Fruit fly (Drosophila melanogaster) whole organism, adult: ENCODE data around the gene Cdc50.

Experiments used
- CG11617 ChIP-seq: fragments of 200-800 bp; sonication (Bioruptor generic); optimal IDR thresholded peaks from 2 replicates; lab custom pipeline; 2017; ENCODE audit warnings: mild to moderate bottlenecking, missing biosample characterization, missing genetic modification reagents, missing genetic modification characterization
- CG12768 ChIP-seq: fragments of 200-800 bp; sonication (Bioruptor generic); optimal IDR thresholded peaks from 2 replicates; lab custom pipeline; 2017; ENCODE audit warnings: missing biosample characterization, missing genetic modification characterization, mild to moderate bottlenecking, moderate library complexity, missing genetic modification reagents
- CG14711 ChIP-seq: fragments of 200-800 bp; sonication (Bioruptor generic); optimal IDR thresholded peaks from 2 replicates; lab custom pipeline; 2018; ENCODE audit warnings: missing biosample characterization, mild to moderate bottlenecking, missing genetic modification characterization, moderate library complexity
- CG1620 ChIP-seq: fragments of 200-800 bp; sonication (Bioruptor generic); optimal IDR thresholded peaks from 2 replicates; lab custom pipeline; 2016; ENCODE audit warnings: missing biosample characterization, missing genetic modification characterization
- CG33017 ChIP-seq: fragments of 200-800 bp; sonication (Bioruptor generic); optimal IDR thresholded peaks from 2 replicates; lab custom pipeline; 2018; ENCODE audit warnings: missing biosample characterization, mild to moderate bottlenecking, missing genetic modification characterization, moderate library complexity
- CG5204 ChIP-seq: fragments of 200-800 bp; sonication (Bioruptor generic); optimal IDR thresholded peaks from 2 replicates; lab custom pipeline; 2016; ENCODE audit warnings: missing biosample characterization, missing genetic modification characterization
- CG7045 ChIP-seq: fragments of 200-800 bp; sonication (Bioruptor generic); optimal IDR thresholded peaks from 2 replicates; lab custom pipeline; 2017; ENCODE audit warnings: missing biosample characterization, mild to moderate bottlenecking, missing genetic modification characterization
- CG7101 ChIP-seq: fragments of 200-800 bp; sonication (Bioruptor generic); optimal IDR thresholded peaks from 2 replicates; lab custom pipeline; 2018; ENCODE audit warnings: missing biosample characterization, mild to moderate bottlenecking, missing genetic modification characterization, moderate library complexity
- Clk ChIP-seq: fragments of 200-800 bp; sonication (Bioruptor generic); optimal IDR thresholded peaks from 2 replicates; lab custom pipeline; 2017; ENCODE audit warnings: missing biosample characterization, missing genetic modification characterization
- Crg-1 ChIP-seq: fragments of 200-800 bp; sonication (Bioruptor generic); optimal IDR thresholded peaks from 2 replicates; lab custom pipeline; 2016; ENCODE audit warnings: missing biosample characterization, missing genetic modification characterization
- Hr96 ChIP-seq: fragments of 200-800 bp; sonication (Bioruptor generic); optimal IDR thresholded peaks from 2 replicates; lab custom pipeline; 2016; ENCODE audit warnings: missing biosample characterization, missing genetic modification characterization
- Mnt ChIP-seq: fragments of 200-800 bp; sonication (Bioruptor generic); optimal IDR thresholded peaks from 2 replicates; lab custom pipeline; 2016; ENCODE audit warnings: missing biosample characterization, mild to moderate bottlenecking, missing genetic modification characterization
- bab1 ChIP-seq: fragments of 200-800 bp; sonication (Bioruptor generic); optimal IDR thresholded peaks from 3 replicates; lab custom pipeline; 2019; ENCODE audit warnings: missing biosample characterization, mild to moderate bottlenecking, missing genetic modification characterization, moderate library complexity
- cic ChIP-seq: fragments of 200-800 bp; sonication (Bioruptor generic); optimal IDR thresholded peaks from 2 replicates; lab custom pipeline; 2017; ENCODE audit warnings: missing biosample characterization, mild to moderate bottlenecking, missing genetic modification characterization, moderate library complexity
- cnc ChIP-seq, 2 experiments: fragments of >200 bp; optimal IDR thresholded peaks; 2 replicates each; lab custom pipeline; 2017
- kay ChIP-seq: fragments of 200-800 bp; sonication (Bioruptor generic); peaks from one replicate; lab custom pipeline; 2016; ENCODE audit warnings: missing biosample characterization, missing genetic modification characterization, borderline replicate concordance
- ovo ChIP-seq: fragments of 200-800 bp; sonication (Bioruptor generic); optimal IDR thresholded peaks from 2 replicates; lab custom pipeline; 2016; ENCODE audit warnings: missing biosample characterization, missing genetic modification characterization
- pad ChIP-seq: fragments of 200-800 bp; sonication (Bioruptor generic); optimal IDR thresholded peaks from 3 replicates; lab custom pipeline; 2017; ENCODE audit warnings: missing biosample characterization, missing genetic modification characterization, mild to moderate bottlenecking, moderate library complexity, missing genetic modification reagents
- tj ChIP-seq: fragments of 200-800 bp; sonication (Bioruptor generic); optimal IDR thresholded peaks from 3 replicates; lab custom pipeline; 2017; ENCODE audit warnings: missing biosample characterization, mild to moderate bottlenecking, missing genetic modification characterization, moderate library complexity
- toe ChIP-seq: fragments of 200-800 bp; sonication (Bioruptor generic); optimal IDR thresholded peaks from 2 replicates; lab custom pipeline; 2016; ENCODE audit warnings: missing biosample characterization, missing genetic modification characterization

The Cdc50 gene

DNA sequence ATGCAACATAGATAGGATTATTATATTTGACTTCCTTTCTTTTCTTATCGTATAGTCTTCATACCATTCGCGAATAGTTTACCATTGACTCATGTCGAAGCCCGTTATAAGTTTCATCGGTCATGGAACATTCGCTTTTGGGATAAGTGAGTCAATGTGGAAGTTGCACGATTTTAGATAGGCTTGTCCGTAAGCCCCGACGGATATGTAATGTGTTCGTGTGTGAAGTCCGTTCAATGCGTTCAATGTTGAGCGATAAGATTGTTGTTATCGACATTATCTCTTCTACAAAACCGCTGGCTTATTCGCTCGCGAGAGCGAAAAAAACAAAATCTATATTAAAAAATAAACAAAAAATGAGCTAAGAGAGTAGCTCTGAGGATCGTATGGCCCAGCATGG lies 36.3 kb downstream of the Cdc50 start, which contains the start of gene CG9981:
Gene CG9981, minus strand, starts transcription at position 320 of the 400 bp plus-strand sequence.
- TF ChIP-seq CG33017 = no peak
- TF ChIP-seq ovo (GFP tag; lab: Kevin White, UChicago) = no peak

DNA sequence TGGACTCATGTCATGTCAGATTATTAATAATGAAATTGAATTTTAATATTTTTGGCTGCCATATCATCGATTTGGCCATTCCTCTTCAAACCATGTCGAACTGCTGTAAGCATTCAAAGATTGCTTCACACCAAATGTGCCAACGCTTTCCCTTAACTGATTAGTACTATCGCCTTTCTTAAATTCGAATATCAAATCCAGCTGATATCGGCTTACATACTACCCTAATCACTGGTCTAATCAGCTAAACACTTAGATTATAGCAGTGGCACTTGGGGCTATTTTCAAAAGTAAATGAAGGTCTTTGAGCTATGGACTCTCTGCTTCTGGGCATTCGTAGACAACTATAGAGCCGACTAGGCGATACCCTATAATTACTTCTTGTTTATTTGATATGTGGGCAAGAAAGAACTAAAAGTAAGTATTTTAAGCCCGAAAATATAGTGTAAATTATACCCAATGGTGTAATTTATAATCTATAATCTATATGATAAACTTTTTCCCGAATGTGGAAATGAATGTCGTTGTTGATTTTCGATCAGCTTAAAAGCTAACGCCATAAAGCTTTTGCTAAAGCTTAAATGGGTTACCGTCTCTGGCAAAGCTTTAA lies 37.2 kb downstream of the Cdc50 start:
- TF ChIP-seq Mnt (GFP tag; lab: Kevin White, UChicago) = no peak
- TF ChIP-seq kay (GFP tag; lab: Kevin White, UChicago) = no peak
- no peak for TF ChIP-seq CG5204 (GFP tag; lab: Kevin White, UChicago)
- no peak for TF ChIP-seq cnc (optimal IDR thresholded peaks at IDR 0.05; lab: Kevin White, UChicago)
- TF ChIP-seq cic (GFP tag; lab: Kevin White, UChicago) = no peak
- TF ChIP-seq bab1 (GFP tag; lab: Kevin White, UChicago) = peak; percentile 81
- peak; percentile 35 for TF ChIP-seq CG11617
- peak; percentile 3 for TF ChIP-seq Hr96 (GFP tag; lab: Kevin White, UChicago)
- peak; percentile 82 for TF ChIP-seq CG14711
- peak; percentile 72 for TF ChIP-seq CG7101
- TF ChIP-seq CG33017 = peak; percentile 78
- TF ChIP-seq toe (GFP tag; lab: Kevin White, UChicago) = no peak
- TF ChIP-seq pad = peak; percentile 11
- peak; percentile 30 for TF ChIP-seq CG7045 (GFP tag; lab: Kevin White, UChicago)
- TF ChIP-seq tj (GFP tag; lab: Kevin White, UChicago) = no peak
- peak; percentile 39 for TF ChIP-seq CG12768 (GFP tag; lab: Kevin White, UChicago)
- TF ChIP-seq Crg-1 (GFP tag; lab: Kevin White, UChicago) = no peak
- TF ChIP-seq Clk (GFP tag; lab: Kevin White, UChicago) = no peak
- TF ChIP-seq ovo (GFP tag; lab: Kevin White, UChicago) = no peak
- no peak for TF ChIP-seq CG1620 (GFP tag; lab: Kevin White, UChicago)

DNA sequence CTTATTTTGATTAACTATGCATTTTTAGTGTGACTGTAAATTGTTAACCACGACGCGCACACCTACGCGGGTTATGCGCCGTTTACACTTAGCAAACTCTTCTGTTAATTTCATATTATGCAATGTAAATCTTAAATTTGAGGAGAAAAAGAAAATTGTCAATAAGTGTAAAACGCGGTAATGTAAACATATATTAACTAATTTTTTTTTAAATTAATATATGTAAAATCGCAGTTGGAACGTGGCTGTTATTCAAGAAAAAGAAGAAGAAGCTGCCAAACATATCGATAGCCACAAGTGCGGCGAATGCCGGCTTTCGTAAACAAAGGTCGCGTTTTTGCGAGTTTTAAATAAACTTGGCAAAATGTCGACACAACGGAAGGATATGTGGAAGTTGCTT lies 49.7 kb downstream of the Cdc50 start, which contains the start of the genes TH1 and mei-41:
Gene TH1, minus strand, starts transcription at position 42 of the 400 bp plus-strand sequence.
Gene mei-41, plus strand, starts transcription at position 302 of the 400 bp plus-strand sequence.
- peak; percentile 81 for TF ChIP-seq CG11617
- TF ChIP-seq cnc (optimal IDR thresholded peaks at IDR 0.05; lab: Kevin White, UChicago) = no peak
- TF ChIP-seq Crg-1 (GFP tag; lab: Kevin White, UChicago) = peak; percentile 58
- peak; percentile 86 for TF ChIP-seq bab1 (GFP tag; lab: Kevin White, UChicago)
- TF ChIP-seq CG12768 (GFP tag; lab: Kevin White, UChicago) = peak; percentile 59
- TF ChIP-seq Mnt (GFP tag; lab: Kevin White, UChicago) = peak; percentile 68
- no peak for TF ChIP-seq Hr96 (GFP tag; lab: Kevin White, UChicago)
- TF ChIP-seq tj (GFP tag; lab: Kevin White, UChicago) = peak; percentile 61
- TF ChIP-seq CG33017 = peak; percentile 48
- TF ChIP-seq CG7045 (GFP tag; lab: Kevin White, UChicago) = peak; percentile 65
- TF ChIP-seq kay (GFP tag; lab: Kevin White, UChicago) = no peak
- no peak for TF ChIP-seq CG5204 (GFP tag; lab: Kevin White, UChicago)
- peak; percentile 85 for TF ChIP-seq CG14711
- peak; percentile 62 for TF ChIP-seq ovo (GFP tag; lab: Kevin White, UChicago)
- TF ChIP-seq cic (GFP tag; lab: Kevin White, UChicago) = no peak
- peak; percentile 67 for TF ChIP-seq CG1620 (GFP tag; lab: Kevin White, UChicago)
- TF ChIP-seq CG7101 = peak; percentile 89
- peak; percentile 63 for TF ChIP-seq pad
- TF ChIP-seq toe (GFP tag; lab: Kevin White, UChicago) = no peak
- TF ChIP-seq Clk (GFP tag; lab: Kevin White, UChicago) = peak; percentile 64
